Fruit fly (Drosophila melanogaster) whole organism, embryonic: Measurements from ENCODE around the gene nod.
A peak's percentile ranks its signal among the peaks of the same experiment; 100 is the strongest.

Experiments used
- Atf3 ChIP-seq: fragments of 200-800 bp; sonication (Bioruptor generic); optimal IDR thresholded peaks from 3 replicates; lab custom pipeline; 2016; ENCODE audit warnings: missing biosample characterization, missing genetic modification characterization
- CG11093 ChIP-seq: fragments of 200-800 bp; sonication (Bioruptor generic); IDR thresholded peaks from 3 replicates; pipeline ENCODE4 v1.3.6; 2022; ENCODE audit warnings: missing biosample characterization, missing genetic modification characterization
- CG12219 ChIP-seq: fragments of 200-800 bp; sonication (Bioruptor generic); optimal IDR thresholded peaks from 3 replicates; lab custom pipeline; 2018; ENCODE audit warnings: missing biosample characterization, mild to moderate bottlenecking, missing genetic modification characterization
- CG13287 ChIP-seq: fragments of 200-800 bp; sonication (Bioruptor generic); IDR thresholded peaks from 2 replicates; pipeline ENCODE4 v1.3.6; 2022; ENCODE audit warnings: missing biosample characterization, missing genetic modification characterization; ENCODE audit not compliant: partially characterized antibody
- CG13624 ChIP-seq: fragments of 200-800 bp; sonication (Bioruptor generic); optimal IDR thresholded peaks from 2 replicates; lab custom pipeline; 2016; ENCODE audit warnings: missing biosample characterization, missing genetic modification characterization
- CG1647 ChIP-seq: fragments of 200-800 bp; sonication (Bioruptor generic); optimal IDR thresholded peaks from 3 replicates; lab custom pipeline; 2016; ENCODE audit warnings: missing biosample characterization, missing genetic modification characterization
- CG16779 ChIP-seq: fragments of 200-800 bp; sonication (Bioruptor generic); IDR thresholded peaks from 2 replicates; pipeline ENCODE4 v1.3.6; 2022; ENCODE audit warnings: missing biosample characterization, missing genetic modification characterization
- CG17912 ChIP-seq: fragments of 200-800 bp; sonication (Bioruptor generic); optimal IDR thresholded peaks from 2 replicates; lab custom pipeline; 2018; ENCODE audit warnings: missing biosample characterization, mild to moderate bottlenecking, missing genetic modification characterization
- CG1792 ChIP-seq: fragments of 200-800 bp; sonication (Bioruptor generic); optimal IDR thresholded peaks from 2 replicates; lab custom pipeline; 2016; ENCODE audit warnings: missing biosample characterization, missing genetic modification characterization
- CG18262 ChIP-seq: fragments of 200-800 bp; optimal IDR thresholded peaks from 3 replicates; lab custom pipeline; 2019; ENCODE audit warnings: missing biosample characterization, mild to moderate bottlenecking, missing genetic modification characterization, moderate library complexity
- CG2712 ChIP-seq: fragments of 200-800 bp; optimal IDR thresholded peaks from 3 replicates; lab custom pipeline; 2019; ENCODE audit warnings: missing biosample characterization, mild to moderate bottlenecking, missing genetic modification characterization, moderate library complexity
- CG30020 ChIP-seq: fragments of 200-800 bp; optimal IDR thresholded peaks from 2 replicates; lab custom pipeline; 2019; ENCODE audit warnings: missing biosample characterization, mild to moderate bottlenecking, missing genetic modification characterization, moderate library complexity
- CG3065 ChIP-seq: fragments of 200-800 bp; sonication (Bioruptor generic); optimal IDR thresholded peaks from 2 replicates; lab custom pipeline; 2016; ENCODE audit warnings: missing biosample characterization, missing genetic modification characterization
- CG31388 ChIP-seq: fragments of 200-800 bp; sonication (Bioruptor generic); optimal IDR thresholded peaks from 2 replicates; lab custom pipeline; 2016; ENCODE audit warnings: missing biosample characterization, missing genetic modification characterization
- CG3281 ChIP-seq: fragments of 200-800 bp; sonication (Bioruptor generic); optimal IDR thresholded peaks from 3 replicates; lab custom pipeline; 2017; ENCODE audit warnings: missing biosample characterization, mild to moderate bottlenecking, missing genetic modification characterization
- CG43689 ChIP-seq: fragments of 200-800 bp; sonication (Bioruptor generic); IDR thresholded peaks from 2 replicates; pipeline ENCODE4 v1.3.6; 2022; ENCODE audit warnings: missing biosample characterization, missing genetic modification characterization
- CG7271 ChIP-seq: fragments of 200-800 bp; sonication (Bioruptor generic); optimal IDR thresholded peaks from 2 replicates; lab custom pipeline; 2018; ENCODE audit warnings: missing biosample characterization, mild to moderate bottlenecking, missing genetic modification characterization, moderate library complexity
- Dbx ChIP-seq: fragments of 200-800 bp; sonication (Bioruptor generic); IDR thresholded peaks from 3 replicates; pipeline ENCODE4 v1.3.6; 2022; ENCODE audit warnings: missing biosample characterization, missing genetic modification characterization
- E2f1 ChIP-seq: fragments of 200-800 bp; sonication (Bioruptor generic); IDR thresholded peaks from 2 replicates; pipeline ENCODE4 v1.3.6; 2022; ENCODE audit warnings: missing biosample characterization, missing genetic modification characterization
- E2f2 ChIP-seq: fragments of 200-800 bp; sonication (Bioruptor generic); IDR thresholded peaks from 2 replicates; pipeline ENCODE4 v1.3.6; 2022; ENCODE audit warnings: missing biosample characterization, missing genetic modification characterization
- Fer3 ChIP-seq: fragments of 200-800 bp; sonication (Bioruptor generic); optimal IDR thresholded peaks from 2 replicates; lab custom pipeline; 2018; ENCODE audit warnings: missing biosample characterization, mild to moderate bottlenecking, missing genetic modification characterization, moderate library complexity
- Gug ChIP-seq: fragments of 200-800 bp; sonication (Bioruptor generic); IDR thresholded peaks from 4 replicates; pipeline ENCODE4 v1.3.6; 2022; ENCODE audit warnings: missing biosample characterization, missing genetic modification characterization
- HmgZ ChIP-seq: fragments of 200-800 bp; sonication (Bioruptor generic); optimal IDR thresholded peaks from 2 replicates; lab custom pipeline; 2018; ENCODE audit warnings: missing biosample characterization, mild to moderate bottlenecking, missing genetic modification characterization
- NC2α ChIP-seq: fragments of 200-800 bp; sonication (Bioruptor generic); optimal IDR thresholded peaks from 2 replicates; lab custom pipeline; 2016; ENCODE audit warnings: missing biosample characterization, missing genetic modification characterization
- Scr ChIP-seq: fragments of 200-800 bp; sonication (Bioruptor generic); IDR thresholded peaks from 2 replicates; pipeline ENCODE4 v1.3.6; 2022; ENCODE audit warnings: missing biosample characterization, missing genetic modification characterization; ENCODE audit not compliant: partially characterized antibody
- Sox100B ChIP-seq: fragments of 200-800 bp; sonication (Bioruptor generic); optimal IDR thresholded peaks from 3 replicates; lab custom pipeline; 2018; ENCODE audit warnings: missing biosample characterization, mild to moderate bottlenecking, missing genetic modification characterization
- Sry-β ChIP-seq: fragments of 200-800 bp; sonication (Bioruptor generic); optimal IDR thresholded peaks from 2 replicates; lab custom pipeline; 2018; ENCODE audit warnings: missing biosample characterization, mild to moderate bottlenecking, missing genetic modification characterization, moderate library complexity
- ato ChIP-seq: fragments of 200-800 bp; sonication (Bioruptor generic); IDR thresholded peaks from 2 replicates; pipeline ENCODE4 v1.3.6; 2022; ENCODE audit warnings: missing biosample characterization, missing genetic modification characterization; ENCODE audit not compliant: partially characterized antibody
- dm ChIP-seq: fragments of 200-800 bp; sonication (Bioruptor generic); optimal IDR thresholded peaks from 3 replicates; lab custom pipeline; 2016; ENCODE audit warnings: missing biosample characterization, missing genetic modification characterization
- ems ChIP-seq: fragments of 200-800 bp; sonication (Bioruptor generic); optimal IDR thresholded peaks from 3 replicates; lab custom pipeline; 2016; ENCODE audit warnings: missing biosample characterization, missing genetic modification characterization
- en ChIP-seq: fragments of 200-800 bp; sonication (Bioruptor generic); optimal IDR thresholded peaks from 2 replicates; lab custom pipeline; 2016; ENCODE audit warnings: missing biosample characterization, missing genetic modification characterization
- fd3F ChIP-seq: fragments of 200-800 bp; sonication (Bioruptor generic); optimal IDR thresholded peaks from 2 replicates; lab custom pipeline; 2018; ENCODE audit warnings: missing biosample characterization, mild to moderate bottlenecking, missing genetic modification characterization, moderate library complexity
- gce ChIP-seq: fragments of 200-800 bp; sonication (Bioruptor generic); IDR thresholded peaks from 3 replicates; pipeline ENCODE4 v1.3.6; 2022; ENCODE audit warnings: missing biosample characterization, missing genetic modification characterization
- grau ChIP-seq: fragments of 200-800 bp; optimal IDR thresholded peaks from 3 replicates; lab custom pipeline; 2019; ENCODE audit warnings: missing biosample characterization, mild to moderate bottlenecking, missing genetic modification characterization, moderate library complexity
- gsb ChIP-seq: fragments of 200-800 bp; sonication (Bioruptor generic); IDR thresholded peaks from 2 replicates; pipeline ENCODE4 v1.3.6; 2022; ENCODE audit warnings: missing biosample characterization, missing genetic modification characterization
- h ChIP-seq: fragments of >200 bp; optimal IDR thresholded peaks from 2 replicates; lab custom pipeline; 2017
- inv ChIP-seq: fragments of 200-800 bp; sonication (Bioruptor generic); IDR thresholded peaks from 2 replicates; pipeline ENCODE4 v1.3.6; 2022; ENCODE audit warnings: missing biosample characterization, missing genetic modification characterization; ENCODE audit not compliant: partially characterized antibody
- ken ChIP-seq: fragments of 200-800 bp; sonication (Bioruptor generic); IDR thresholded peaks from 3 replicates; pipeline ENCODE4 v1.3.6; 2022; ENCODE audit warnings: missing biosample characterization, missing genetic modification characterization
- kni ChIP-seq: fragments of 200-800 bp; sonication (Bioruptor generic); optimal IDR thresholded peaks from 3 replicates; lab custom pipeline; 2017; ENCODE audit warnings: mild to moderate bottlenecking, missing biosample characterization, missing genetic modification reagents, missing genetic modification characterization
- nau ChIP-seq: fragments of 200-800 bp; sonication (Bioruptor generic); optimal IDR thresholded peaks from 3 replicates; lab custom pipeline; 2017; ENCODE audit warnings: missing biosample characterization, mild to moderate bottlenecking, missing genetic modification characterization, missing genetic modification reagents
- nerfin-1 ChIP-seq: fragments of 200-800 bp; sonication (Bioruptor generic); optimal IDR thresholded peaks from 3 replicates; lab custom pipeline; 2019; ENCODE audit warnings: missing biosample characterization, mild to moderate bottlenecking, missing genetic modification characterization, moderate library complexity
- org-1 ChIP-seq: fragments of 200-800 bp; sonication (Bioruptor generic); optimal IDR thresholded peaks from 2 replicates; lab custom pipeline; 2017; ENCODE audit warnings: missing biosample characterization, missing genetic modification characterization
- peb ChIP-seq: fragments of 200-800 bp; sonication (Bioruptor generic); IDR thresholded peaks from 2 replicates; pipeline ENCODE4 v1.3.6; 2022; ENCODE audit warnings: missing biosample characterization, missing genetic modification characterization
- ranshi ChIP-seq: fragments of 200-800 bp; sonication (Bioruptor generic); IDR thresholded peaks from 2 replicates; pipeline ENCODE4 v1.3.6; 2022; ENCODE audit warnings: missing biosample characterization, missing genetic modification characterization
- salm ChIP-seq: fragments of 200-800 bp; sonication (Bioruptor generic); optimal IDR thresholded peaks from 2 replicates; lab custom pipeline; 2018; ENCODE audit warnings: missing biosample characterization, mild to moderate bottlenecking, missing genetic modification characterization
- ssp ChIP-seq: fragments of 200-800 bp; sonication (Bioruptor generic); IDR thresholded peaks from 2 replicates; pipeline ENCODE4 v1.3.6; 2022; ENCODE audit warnings: missing biosample characterization, missing genetic modification characterization
- wor ChIP-seq: fragments of 200-800 bp; sonication (Bioruptor generic); IDR thresholded peaks from 2 replicates; pipeline ENCODE4 v1.3.6; 2022; ENCODE audit warnings: missing biosample characterization, missing genetic modification characterization
- z ChIP-seq: fragments of 200-800 bp; sonication (Bioruptor generic); IDR thresholded peaks from 3 replicates; pipeline ENCODE4 v1.3.6; 2022; ENCODE audit warnings: missing biosample characterization, missing genetic modification characterization
- zen2 ChIP-seq: fragments of 200-800 bp; sonication (Bioruptor generic); IDR thresholded peaks from 3 replicates; pipeline ENCODE4 v1.3.6; 2022; ENCODE audit warnings: missing biosample characterization, missing genetic modification characterization; ENCODE audit not compliant: partially characterized antibody

nod gene

DNA sequence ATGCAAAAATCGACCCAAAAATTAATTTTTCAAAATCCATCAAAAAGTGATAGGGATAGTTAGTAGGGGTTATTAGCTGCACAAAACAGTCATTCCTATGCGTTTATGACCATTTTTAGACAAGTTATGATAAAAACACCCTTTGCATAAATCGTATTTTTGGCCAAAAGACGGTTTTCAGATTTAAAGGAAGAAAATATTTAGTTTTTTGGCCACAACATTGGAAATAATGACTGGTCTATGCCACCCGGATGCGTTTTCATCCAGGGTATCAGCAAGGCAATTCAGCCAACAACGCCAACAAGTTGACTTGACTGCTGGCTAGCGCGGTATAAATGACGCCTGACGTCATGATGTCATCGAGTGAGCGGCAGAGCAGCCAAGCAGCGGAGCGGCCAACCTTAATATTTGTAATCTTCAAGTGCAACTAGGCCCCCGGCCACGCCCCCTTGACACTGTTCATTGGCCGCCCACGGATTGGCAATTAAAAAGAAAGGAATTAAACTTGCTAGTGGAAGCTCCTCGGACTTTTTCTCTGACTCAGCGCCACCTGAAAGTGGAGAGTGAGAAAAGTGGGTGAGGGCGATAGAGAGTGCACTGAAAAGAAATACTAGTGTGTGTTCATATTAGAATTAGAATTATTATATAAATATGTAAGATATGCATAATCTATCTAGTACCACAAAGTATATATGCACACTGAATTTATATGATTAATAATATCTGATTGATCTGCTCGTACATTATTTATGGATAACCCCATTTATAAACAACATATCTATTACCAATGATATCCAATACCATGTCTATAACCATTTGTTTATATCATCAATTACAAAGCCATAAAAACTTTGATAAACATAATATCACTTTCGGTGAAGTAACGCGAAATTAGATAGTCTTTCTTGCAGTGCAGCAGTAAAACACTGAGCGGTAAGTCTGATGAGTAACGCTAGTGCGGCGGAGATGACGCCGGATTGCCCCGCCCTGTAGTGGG is 20.5 kb upstream of the nod start (continued):
- TF ChIP-seq Gug (0 out of 4 replicates have a peak, but pooled peaks have one; percentile 17), Sry-β (GFP tag; lab: Kevin White, UChicago) (no peak), Sox100B (GFP tag; lab: Kevin White, UChicago) (no peak), en (GFP tag; lab: Kevin White, UChicago) (no peak), CG3281 (GFP tag; lab: Kevin White, UChicago) (peak; percentile 91), E2f2 (GFP tag; lab: Robert Waterston, UW) (peak; percentile 44; the same call in 1 of the 2 replicates), z (GFP tag; lab: Robert Waterston, UW) (no peak), salm (tag; lab: Kevin White, UChicago) (peak; percentile 77), CG13624 (peak; percentile 27), gsb (peak; percentile 45; the same call in 1 of the 2 replicates), E2f1 (GFP tag; lab: Robert Waterston, UW) (peak; percentile 42), nerfin-1 (tag; lab: Kevin White, UChicago) (peak; percentile 82), Scr (GFP tag; lab: Robert Waterston, UW) (no peak), gce (peak; percentile 46; the same call in 1 of the 3 replicates), HmgZ (tag; lab: Kevin White, UChicago) (peak; percentile 53), fd3F (GFP tag; lab: Kevin White, UChicago) (peak; percentile 85), CG16779 (GFP tag; lab: Robert Waterston, UW) (no peak), CG1647 (GFP tag; lab: Kevin White, UChicago) (peak; percentile 22), CG18262 (tag; lab: Kevin White, UChicago) (peak; percentile 87), CG2712 (tag; lab: Kevin White, UChicago) (peak; percentile 85), CG11093 (peak; percentile 45; the same call in 1 of the 3 replicates), ems (GFP tag; lab: Kevin White, UChicago) (peak; percentile 16), CG7271 (no peak), CG12219 (peak; percentile 74), peb (GFP tag; lab: Robert Waterston, UW) (no peak), ssp (peak; percentile 47; the same call in 1 of the 2 replicates), ranshi (GFP tag; lab: Robert Waterston, UW) (peak; percentile 48; the same call in 1 of the 2 replicates), CG13287 (GFP tag; lab: Robert Waterston, UW) (no peak), ken (GFP tag; lab: Robert Waterston, UW) (no peak; the same call in 2 of the 3 replicates), nau (no peak), NC2α (GFP tag; lab: Kevin White, UChicago) (no peak), h (no peak), CG1792 (GFP tag; lab: Kevin White, UChicago) (no peak), wor (GFP tag; lab: Robert Waterston, UW) (peak; percentile 69), dm (GFP tag; lab: Kevin White, UChicago) (peak; percentile 5), kni (GFP tag; lab: Kevin White, UChicago) (peak; percentile 58), CG43689 (GFP tag; lab: Robert Waterston, UW) (no peak), grau (peak; percentile 92), zen2 (GFP tag; lab: Robert Waterston, UW) (no peak), Dbx (GFP tag; lab: Robert Waterston, UW) (peak; percentile 70; the same call in 2 of the 3 replicates), CG17912 (GFP tag; lab: Kevin White, UChicago) (no peak), CG3065 (GFP tag; lab: Kevin White, UChicago) (peak; percentile 37), org-1 (GFP tag; lab: Kevin White, UChicago) (peak; percentile 84), CG30020 (tag; lab: Kevin White, UChicago) (peak; percentile 53), inv (GFP tag; lab: Robert Waterston, UW) (no peak), Atf3 (GFP tag; lab: Kevin White, UChicago) (no peak), Fer3 (tag; lab: Kevin White, UChicago) (peak; percentile 84), ato (GFP tag; lab: Robert Waterston, UW) (no peak), CG31388 (GFP tag; lab: Kevin White, UChicago) (peak; percentile 47)
